Fruit fly (Drosophila melanogaster) whole organism, adult: ENCODE data around the gene PPP4R2r.

Source experiments
- CG7101 ChIP-seq: fragments of 200-800 bp; sonication (Bioruptor generic); optimal IDR thresholded peaks from 2 replicates; lab custom pipeline; 2018; ENCODE audit warnings: missing biosample characterization, mild to moderate bottlenecking, missing genetic modification characterization, moderate library complexity
- Clk ChIP-seq: fragments of 200-800 bp; sonication (Bioruptor generic); optimal IDR thresholded peaks from 2 replicates; lab custom pipeline; 2017; ENCODE audit warnings: missing biosample characterization, missing genetic modification characterization
- cic ChIP-seq: fragments of 200-800 bp; sonication (Bioruptor generic); optimal IDR thresholded peaks from 2 replicates; lab custom pipeline; 2017; ENCODE audit warnings: missing biosample characterization, mild to moderate bottlenecking, missing genetic modification characterization, moderate library complexity
- ovo ChIP-seq: fragments of 200-800 bp; sonication (Bioruptor generic); optimal IDR thresholded peaks from 2 replicates; lab custom pipeline; 2016; ENCODE audit warnings: missing biosample characterization, missing genetic modification characterization
- tj ChIP-seq: fragments of 200-800 bp; sonication (Bioruptor generic); optimal IDR thresholded peaks from 3 replicates; lab custom pipeline; 2017; ENCODE audit warnings: missing biosample characterization, mild to moderate bottlenecking, missing genetic modification characterization, moderate library complexity

DNA sequence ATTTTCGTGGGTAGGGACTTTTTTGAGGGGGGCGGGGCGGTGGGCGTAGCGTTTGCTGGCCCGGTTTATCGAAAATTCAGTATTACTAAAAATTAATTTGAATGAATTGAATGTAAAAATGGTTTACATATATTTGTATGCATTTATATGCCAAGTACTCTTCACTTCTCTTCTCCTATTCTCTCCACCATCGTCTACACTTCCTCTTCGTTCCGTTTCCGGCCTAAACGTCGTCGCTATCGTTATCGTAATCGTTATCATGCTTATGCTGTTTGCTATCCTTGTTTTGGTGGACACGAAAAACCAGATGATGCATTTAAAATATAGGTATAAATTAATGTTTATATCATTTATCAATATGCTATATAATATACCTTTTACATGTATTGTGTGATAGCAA, 16.7 kb upstream of the PPP4R2r start:
- TF ChIP-seq Clk (no peak), CG7101 (tag; lab: Kevin White, UChicago) (no peak), cic (GFP tag; lab: Kevin White, UChicago) (no peak), tj (no peak), ovo (GFP tag; lab: Kevin White, UChicago) (no peak)
